Fruit fly (Drosophila melanogaster): Measurements from ENCODE around the gene Lectin-galC1.
A peak's percentile ranks its signal among the peaks of the same experiment; 100 is the strongest.

The Lectin-galC1 gene

DNA sequence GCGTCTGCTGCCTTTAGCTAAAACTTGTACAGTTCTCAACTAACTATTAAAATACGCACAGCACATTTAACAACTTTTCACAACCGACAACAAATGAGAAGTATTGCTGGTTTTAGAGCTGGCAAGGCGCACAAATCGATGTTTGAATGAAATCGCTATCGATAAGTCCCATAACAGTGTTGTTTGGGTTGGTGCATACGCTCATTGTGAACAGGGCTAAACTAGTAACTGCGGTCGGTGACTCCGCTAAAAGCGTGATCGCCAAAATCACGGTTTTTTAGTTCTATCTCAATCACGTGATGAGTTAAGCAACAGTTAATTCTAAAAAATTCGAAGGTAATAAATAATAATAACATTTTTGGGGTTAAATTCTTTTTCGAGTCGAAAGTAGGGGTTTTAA lies 36.1 kb downstream of the Lectin-galC1 start, which contains the start of gene Top2 (continued):
- no peak for TF ChIP-seq CG4328 (GFP tag; optimal IDR thresholded peaks at IDR 0.05)
- no peak for TF ChIP-seq CG18619 (GFP tag; optimal IDR thresholded peaks at IDR 0.05)
- TF ChIP-seq NC2β (GFP tag; optimal IDR thresholded peaks at IDR 0.05), result peak; percentile 33
- no peak; the same call in 1 of the 2 replicates for TF ChIP-seq klu (GFP tag; IDR thresholded peaks at IDR 0.05)
- TF ChIP-seq CG17612 (GFP tag; IDR thresholded peaks at IDR 0.05), result no peak
- peak; percentile 5 for TF ChIP-seq CG10654 (GFP tag; optimal IDR thresholded peaks at IDR 0.05)
- TF ChIP-seq odd (GFP tag; optimal IDR thresholded peaks at IDR 0.05), result no peak
- TF ChIP-seq CG9609 (GFP tag; optimal IDR thresholded peaks at IDR 0.05), result peak; percentile 28
- no peak for TF ChIP-seq CG1529 (GFP tag; optimal IDR thresholded peaks at IDR 0.05)
- TF ChIP-seq B-H2 (GFP tag; optimal IDR thresholded peaks at IDR 0.05), result peak; percentile 54
- peak; percentile 79 for TF ChIP-seq CG12659 (GFP tag; optimal IDR thresholded peaks at IDR 0.05)
- TF ChIP-seq B-H1 (GFP tag; IDR thresholded peaks at IDR 0.05), result no peak
- peak; percentile 51 for TF ChIP-seq Xbp1 (GFP tag; optimal IDR thresholded peaks at IDR 0.05)
- TF ChIP-seq CG4282 (GFP tag; optimal IDR thresholded peaks at IDR 0.05), result peak; percentile 41
- TF ChIP-seq Doc3 (GFP tag; IDR thresholded peaks at IDR 0.05; ENCODE audit: partially characterized antibody), result peak; percentile 61
- TF ChIP-seq CG11398 (GFP tag; optimal IDR thresholded peaks at IDR 0.05), result no peak
- TF ChIP-seq CHES-1-like (GFP tag; optimal IDR thresholded peaks at IDR 0.05), result peak; percentile 67
- TF ChIP-seq Oli (tag; optimal IDR thresholded peaks at IDR 0.05), result no peak
- no peak for TF ChIP-seq cato (GFP tag; optimal IDR thresholded peaks at IDR 0.05; ENCODE audit: borderline replicate concordance)
- TF ChIP-seq TFAM (GFP tag; optimal IDR thresholded peaks at IDR 0.05), result no peak
- no peak for TF ChIP-seq CG10959 (GFP tag; IDR thresholded peaks at IDR 0.05)
- peak; percentile 92 for TF ChIP-seq BEAF-32 (GFP tag; optimal IDR thresholded peaks at IDR 0.05)
- TF ChIP-seq kay (GFP tag; optimal IDR thresholded peaks at IDR 0.05), result no peak
- no peak for TF ChIP-seq Xrp1 (GFP tag; IDR thresholded peaks at IDR 0.05)
- peak; percentile 61; the same call in 1 of the 3 replicates for TF ChIP-seq CG11456 (GFP tag; IDR thresholded peaks at IDR 0.05)
- TF ChIP-seq insv (GFP tag; optimal IDR thresholded peaks at IDR 0.05), result peak in 1 of 2 experiments; percentile 53
- TF ChIP-seq MESR4 (GFP tag; optimal IDR thresholded peaks at IDR 0.05), result peak; percentile 47
- TF ChIP-seq Sry-δ (GFP tag; optimal IDR thresholded peaks at IDR 0.05), result peak; percentile 98
- TF ChIP-seq esg (GFP tag; conservative IDR thresholded peaks at IDR 0.05), result no peak
- TF ChIP-seq cas (GFP tag; IDR thresholded peaks at IDR 0.05), result no peak
- TF ChIP-seq CG43689 (GFP tag; IDR thresholded peaks at IDR 0.05), result no peak
- peak; percentile 85 for TF ChIP-seq CG7963 (GFP tag; IDR thresholded peaks at IDR 0.05; ENCODE audit: partially characterized antibody)
- TF ChIP-seq ssp (GFP tag; IDR thresholded peaks at IDR 0.05), result peak; percentile 83
- no peak for TF ChIP-seq tgo (GFP tag; IDR thresholded peaks at IDR 0.05)
- TF ChIP-seq CkIIα-i1 (GFP tag; IDR thresholded peaks at IDR 0.05), result no peak
- TF ChIP-seq ttk (GFP tag; IDR thresholded peaks at IDR 0.05), result no peak
- TF ChIP-seq Scr (GFP tag; IDR thresholded peaks at IDR 0.05; ENCODE audit: partially characterized antibody), result peak; percentile 76
- no peak for TF ChIP-seq GATAe (GFP tag; conservative IDR thresholded peaks at IDR 0.05)
- no peak for TF ChIP-seq dmrt99B (tag; optimal IDR thresholded peaks at IDR 0.05)
- no peak for TF ChIP-seq CG18764 (GFP tag; optimal IDR thresholded peaks at IDR 0.05)
- no peak for TF ChIP-seq CG3065 (GFP tag; optimal IDR thresholded peaks at IDR 0.05)
- no peak for TF ChIP-seq CG3407 (GFP tag; optimal IDR thresholded peaks at IDR 0.05)
- TF ChIP-seq E2f1 (GFP tag; IDR thresholded peaks at IDR 0.05), result peak; percentile 30; the same call in 1 of the 2 replicates
- peak; percentile 91 for TF ChIP-seq Ets97D (GFP tag; optimal IDR thresholded peaks at IDR 0.05)
- TF ChIP-seq Optix (GFP tag; IDR thresholded peaks at IDR 0.05), result no peak
- peak; percentile 92 for TF ChIP-seq Ets65A (GFP tag)
- TF ChIP-seq hbn (GFP tag; IDR thresholded peaks at IDR 0.05; ENCODE audit: partially characterized antibody), result peak; percentile 81
- peak; percentile 58 for TF ChIP-seq CG2120 (GFP tag; optimal IDR thresholded peaks at IDR 0.05)
- peak; percentile 65 for TF ChIP-seq ftz-f1 (GFP tag; optimal IDR thresholded peaks at IDR 0.05)
- peak; percentile 1 for TF ChIP-seq Neu2 (GFP tag; optimal IDR thresholded peaks at IDR 0.05; ENCODE audit: borderline replicate concordance)
- peak; percentile 48 for TF ChIP-seq tin (GFP tag; optimal IDR thresholded peaks at IDR 0.05)
- TF ChIP-seq zen2 (GFP tag; IDR thresholded peaks at IDR 0.05; ENCODE audit: partially characterized antibody), result peak; percentile 79

Data from whole organism, embryonic.